Fruit fly (Drosophila melanogaster) whole organism, embryonic: ENCODE results near the gene CG31288.

Experiments
- Atf-2 ChIP-seq: fragments of 200-800 bp; sonication (Bioruptor generic); optimal IDR thresholded peaks from 2 replicates; lab custom pipeline; 2016; ENCODE audit warnings: missing biosample characterization, missing genetic modification characterization
- BEAF-32 ChIP-seq: fragments of 200-800 bp; sonication (Bioruptor generic); optimal IDR thresholded peaks from 3 replicates; lab custom pipeline; 2017; ENCODE audit warnings: missing biosample characterization, missing genetic modification characterization, mild to moderate bottlenecking, moderate library complexity, missing genetic modification reagents
- CG1024 ChIP-seq: fragments of 200-800 bp; sonication (Bioruptor generic); IDR thresholded peaks from 2 replicates; pipeline ENCODE4 v1.3.6; 2022; ENCODE audit warnings: missing biosample characterization, missing genetic modification characterization
- CG10431 ChIP-seq: fragments of 200-800 bp; sonication (Bioruptor generic); optimal IDR thresholded peaks from 3 replicates; lab custom pipeline; 2018; ENCODE audit warnings: missing biosample characterization, mild to moderate bottlenecking, missing genetic modification characterization
- CG13775 ChIP-seq: fragments of 200-800 bp; sonication (Bioruptor generic); optimal IDR thresholded peaks from 3 replicates; lab custom pipeline; 2017; ENCODE audit warnings: missing biosample characterization, mild to moderate bottlenecking, missing genetic modification characterization
- CG14441 ChIP-seq: fragments of 200-800 bp; sonication (Bioruptor generic); IDR thresholded peaks from 2 replicates; pipeline ENCODE4 v1.3.6; 2022; ENCODE audit warnings: missing biosample characterization, missing genetic modification characterization
- CG17802 ChIP-seq: fragments of 200-800 bp; sonication (Bioruptor generic); optimal IDR thresholded peaks from 2 replicates; lab custom pipeline; 2018; ENCODE audit warnings: missing biosample characterization, mild to moderate bottlenecking, missing genetic modification characterization, moderate library complexity
- CG31224 ChIP-seq: fragments of 200-800 bp; sonication (Bioruptor generic); IDR thresholded peaks from 2 replicates; pipeline ENCODE4 v1.3.6; 2022; ENCODE audit warnings: missing biosample characterization, missing genetic modification characterization
- CG33213 ChIP-seq: fragments of 200-800 bp; sonication (Bioruptor generic); optimal IDR thresholded peaks from 3 replicates; lab custom pipeline; 2016; ENCODE audit warnings: missing biosample characterization, missing genetic modification characterization
- CG3995 ChIP-seq: fragments of 200-800 bp; sonication (Bioruptor generic); optimal IDR thresholded peaks from 3 replicates; lab custom pipeline; 2016; ENCODE audit warnings: missing biosample characterization, missing genetic modification characterization
- CG4617 ChIP-seq: fragments of 200-800 bp; sonication (Bioruptor generic); optimal IDR thresholded peaks from 3 replicates; lab custom pipeline; 2016; ENCODE audit warnings: missing biosample characterization, missing genetic modification characterization, borderline replicate concordance
- CG6254 ChIP-seq: fragments of 200-800 bp; sonication (Bioruptor generic); optimal IDR thresholded peaks from 3 replicates; lab custom pipeline; 2017; ENCODE audit warnings: mild to moderate bottlenecking, missing biosample characterization, missing genetic modification reagents, missing genetic modification characterization
- CG6683 ChIP-seq: fragments of 200-800 bp; sonication (Bioruptor generic); optimal IDR thresholded peaks from 2 replicates; lab custom pipeline; 2017; ENCODE audit warnings: missing biosample characterization, mild to moderate bottlenecking, missing genetic modification characterization, missing genetic modification reagents
- CG7963 ChIP-seq: fragments of 200-800 bp; sonication (Bioruptor generic); IDR thresholded peaks from 3 replicates; pipeline ENCODE4 v1.3.6; 2022; ENCODE audit warnings: missing biosample characterization, missing genetic modification characterization; ENCODE audit not compliant: partially characterized antibody
- CG9437 ChIP-seq: fragments of 200-800 bp; sonication (Bioruptor generic); optimal IDR thresholded peaks from 2 replicates; lab custom pipeline; 2018; ENCODE audit warnings: missing biosample characterization, mild to moderate bottlenecking, missing genetic modification characterization
- CoRest ChIP-seq: fragments of 200-800 bp; sonication (Bioruptor generic); optimal IDR thresholded peaks from 3 replicates; lab custom pipeline; 2018; ENCODE audit warnings: missing biosample characterization, mild to moderate bottlenecking, missing genetic modification characterization, moderate library complexity
- Dip2 ChIP-seq: fragments of 200-800 bp; sonication (Bioruptor generic); IDR thresholded peaks from 2 replicates; pipeline ENCODE4 v1.3.6; 2022; ENCODE audit warnings: missing biosample characterization, missing genetic modification characterization
- Dp ChIP-seq: fragments of 200-800 bp; sonication (Bioruptor generic); optimal IDR thresholded peaks from 2 replicates; lab custom pipeline; 2018; ENCODE audit warnings: missing biosample characterization, mild to moderate bottlenecking, missing genetic modification characterization, moderate library complexity
- Drgx ChIP-seq: fragments of 200-800 bp; sonication (Bioruptor generic); IDR thresholded peaks from 2 replicates; pipeline ENCODE4 v1.3.6; 2022; ENCODE audit warnings: missing biosample characterization, missing genetic modification characterization
- Ets97D ChIP-seq: fragments of 200-800 bp; sonication (Bioruptor generic); optimal IDR thresholded peaks from 3 replicates; lab custom pipeline; 2016; ENCODE audit warnings: missing biosample characterization, missing genetic modification characterization
- HmgZ ChIP-seq: fragments of 200-800 bp; sonication (Bioruptor generic); optimal IDR thresholded peaks from 2 replicates; lab custom pipeline; 2018; ENCODE audit warnings: missing biosample characterization, mild to moderate bottlenecking, missing genetic modification characterization
- MESR4 ChIP-seq: fragments of 200-800 bp; sonication (Bioruptor generic); optimal IDR thresholded peaks from 2 replicates; lab custom pipeline; 2018; ENCODE audit warnings: missing biosample characterization, mild to moderate bottlenecking, missing genetic modification characterization, moderate library complexity
- Nf-YB ChIP-seq: fragments of 200-800 bp; sonication (Bioruptor generic); optimal IDR thresholded peaks from 3 replicates; lab custom pipeline; 2019; ENCODE audit warnings: missing biosample characterization, mild to moderate bottlenecking, missing genetic modification characterization, moderate library complexity
- NfI ChIP-seq: fragments of 200-800 bp; sonication (Bioruptor generic); optimal IDR thresholded peaks from 3 replicates; lab custom pipeline; 2018; ENCODE audit warnings: missing biosample characterization, mild to moderate bottlenecking, missing genetic modification characterization, moderate library complexity
- Opbp ChIP-seq: fragments of 200-800 bp; sonication (Bioruptor generic); IDR thresholded peaks from 3 replicates; pipeline ENCODE4 v1.3.6; 2022; ENCODE audit warnings: missing biosample characterization, missing genetic modification characterization; ENCODE audit not compliant: partially characterized antibody
- Pdp1 ChIP-seq, 2 experiments: fragments of 200-800 bp; sonication (Bioruptor generic); optimal IDR thresholded peaks; 3 replicates each; lab custom pipeline; 2016; ENCODE audit warnings: missing biosample characterization in 2 of 2, missing genetic modification characterization in 2 of 2, mild to moderate bottlenecking in 1 of 2, moderate library complexity in 1 of 2
- Side ChIP-seq: fragments of 200-800 bp; sonication (Bioruptor generic); optimal IDR thresholded peaks from 2 replicates; lab custom pipeline; 2016; ENCODE audit warnings: missing biosample characterization, missing genetic modification characterization
- Six4 ChIP-seq: fragments of 200-800 bp; sonication (Bioruptor generic); optimal IDR thresholded peaks from 2 replicates; lab custom pipeline; 2016; ENCODE audit warnings: missing biosample characterization, missing genetic modification characterization
- ab ChIP-seq: fragments of 200-800 bp; sonication (Bioruptor generic); optimal IDR thresholded peaks from 2 replicates; lab custom pipeline; 2016; ENCODE audit warnings: missing biosample characterization, missing genetic modification characterization
- abd-A ChIP-seq: fragments of 200-800 bp; sonication (Bioruptor generic); optimal IDR thresholded peaks from 3 replicates; lab custom pipeline; 2019; ENCODE audit warnings: missing biosample characterization, mild to moderate bottlenecking, missing genetic modification characterization, moderate library complexity
- ac ChIP-seq: fragments of 200-800 bp; sonication (Bioruptor generic); optimal IDR thresholded peaks from 3 replicates; lab custom pipeline; 2017; ENCODE audit warnings: missing biosample characterization, mild to moderate bottlenecking, missing genetic modification characterization
- az2 ChIP-seq: fragments of 200-800 bp; sonication (Bioruptor generic); optimal IDR thresholded peaks from 3 replicates; lab custom pipeline; 2016; ENCODE audit warnings: missing biosample characterization, missing genetic modification characterization
- bsh ChIP-seq, 2 experiments: fragments of 200-800 bp; sonication (Bioruptor generic); optimal IDR thresholded peaks; 2 replicates each; lab custom pipeline; 2017 to 2018; ENCODE audit warnings: mild to moderate bottlenecking in 2 of 2, missing biosample characterization in 2 of 2, missing genetic modification characterization in 2 of 2, moderate library complexity in 1 of 2
- cas ChIP-seq: fragments of 200-800 bp; sonication (Bioruptor generic); IDR thresholded peaks from 2 replicates; pipeline ENCODE4 v1.3.6; 2022; ENCODE audit warnings: missing biosample characterization, missing genetic modification characterization
- cwo ChIP-seq: fragments of 200-800 bp; sonication (Bioruptor generic); optimal IDR thresholded peaks from 3 replicates; lab custom pipeline; 2017; ENCODE audit warnings: missing biosample characterization, missing genetic modification characterization, mild to moderate bottlenecking, moderate library complexity, missing genetic modification reagents
- dati ChIP-seq: fragments of 200-800 bp; sonication (Bioruptor generic); IDR thresholded peaks from 2 replicates; pipeline ENCODE4 v1.3.6; 2022; ENCODE audit warnings: missing biosample characterization, missing genetic modification characterization
- dpn ChIP-seq, 2 experiments: fragments of 200-800 bp; sonication (Bioruptor generic); optimal IDR thresholded peaks; 3 replicates each; lab custom pipeline; 2016; ENCODE audit warnings: missing biosample characterization in 2 of 2, missing genetic modification characterization in 2 of 2
- fd102C ChIP-seq: fragments of 200-800 bp; sonication (Bioruptor generic); optimal IDR thresholded peaks from 2 replicates; lab custom pipeline; 2018; ENCODE audit warnings: missing biosample characterization, mild to moderate bottlenecking, missing genetic modification characterization, moderate library complexity
- grn ChIP-seq: fragments of 200-800 bp; sonication (Bioruptor generic); optimal IDR thresholded peaks from 3 replicates; lab custom pipeline; 2017; ENCODE audit warnings: missing biosample characterization, missing genetic modification characterization
- gro ChIP-seq: fragments of 200-800 bp; sonication (Bioruptor generic); optimal IDR thresholded peaks from 2 replicates; lab custom pipeline; 2016; ENCODE audit warnings: missing biosample characterization, missing genetic modification characterization
- ind ChIP-seq: fragments of 200-800 bp; sonication (Bioruptor generic); optimal IDR thresholded peaks from 3 replicates; lab custom pipeline; 2016; ENCODE audit warnings: missing biosample characterization, missing genetic modification characterization
- kay ChIP-seq: fragments of 200-800 bp; sonication (Bioruptor generic); optimal IDR thresholded peaks from 2 replicates; lab custom pipeline; 2016; ENCODE audit warnings: missing biosample characterization, missing genetic modification characterization
- pb ChIP-seq: fragments of 200-800 bp; sonication (Bioruptor generic); optimal IDR thresholded peaks from 3 replicates; lab custom pipeline; 2016; ENCODE audit warnings: missing biosample characterization, missing genetic modification characterization
- phol ChIP-seq: fragments of 200-800 bp; sonication (Bioruptor generic); optimal IDR thresholded peaks from 3 replicates; lab custom pipeline; 2018; ENCODE audit warnings: missing biosample characterization, mild to moderate bottlenecking, missing genetic modification characterization, moderate library complexity
- pzg ChIP-seq: fragments of 200-800 bp; sonication (Bioruptor generic); optimal IDR thresholded peaks from 3 replicates; lab custom pipeline; 2018; ENCODE audit warnings: missing biosample characterization, mild to moderate bottlenecking, missing genetic modification characterization, moderate library complexity
- schlank ChIP-seq: fragments of 200-800 bp; sonication (Bioruptor generic); optimal IDR thresholded peaks from 2 replicates; lab custom pipeline; 2018; ENCODE audit warnings: missing biosample characterization, mild to moderate bottlenecking, missing genetic modification characterization
- ssp ChIP-seq: fragments of 200-800 bp; sonication (Bioruptor generic); IDR thresholded peaks from 2 replicates; pipeline ENCODE4 v1.3.6; 2022; ENCODE audit warnings: missing biosample characterization, missing genetic modification characterization
- tx ChIP-seq: fragments of 200-800 bp; sonication (Bioruptor generic); optimal IDR thresholded peaks from 2 replicates; lab custom pipeline; 2016; ENCODE audit warnings: missing biosample characterization, missing genetic modification characterization
- zen ChIP-seq: fragments of 200-800 bp; sonication (Bioruptor generic); optimal IDR thresholded peaks from 3 replicates; lab custom pipeline; 2018; ENCODE audit warnings: missing biosample characterization, mild to moderate bottlenecking, missing genetic modification characterization, moderate library complexity
- zfh1 ChIP-seq: fragments of 200-800 bp; sonication (Bioruptor generic); IDR thresholded peaks from 3 replicates; pipeline ENCODE4 v1.3.6; 2022; ENCODE audit warnings: missing biosample characterization, missing genetic modification characterization

CG31288 gene

DNA sequence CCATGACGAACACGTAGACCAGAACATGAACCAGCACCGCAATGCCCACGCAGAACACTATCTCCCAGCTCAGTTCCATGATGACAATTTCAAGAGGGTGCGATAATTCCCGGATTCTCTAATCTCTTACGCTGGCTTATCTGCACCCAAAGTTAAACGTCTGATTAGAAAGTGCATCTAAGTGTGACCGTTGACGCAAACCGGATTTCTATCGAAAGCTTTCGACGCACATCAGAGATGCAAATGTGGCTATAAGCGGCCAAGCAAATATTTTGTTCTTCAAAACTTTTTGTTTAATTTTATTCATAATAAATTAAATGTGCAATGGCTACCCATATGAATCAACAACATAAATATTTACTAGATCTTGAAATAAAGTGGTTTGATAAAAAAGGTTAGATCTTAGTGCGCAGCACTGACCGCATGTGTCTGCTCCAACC lies 37.0 kb downstream of the CG31288 start, which contains the start of the genes Kdsr and CG11858 (continued):
- TF ChIP-seq CG7963 (GFP tag; lab: Robert Waterston, UW) (no peak), grn (GFP tag; lab: Kevin White, UChicago) (peak; percentile 73), Dip2 (GFP tag; lab: Robert Waterston, UW) (no peak), ab (GFP tag; lab: Kevin White, UChicago) (no peak), ind (GFP tag; lab: Kevin White, UChicago) (peak; percentile 66), phol (tag; lab: Kevin White, UChicago) (peak; percentile 75), CG6254 (GFP tag; lab: Kevin White, UChicago) (no peak), Drgx (GFP tag; lab: Robert Waterston, UW) (peak; percentile 52), Opbp (no peak), NfI (GFP tag; lab: Kevin White, UChicago) (peak; percentile 40), CG33213 (GFP tag; lab: Kevin White, UChicago) (peak; percentile 51), CoRest (tag; lab: Kevin White, UChicago) (peak; percentile 71), pzg (GFP tag; lab: Kevin White, UChicago) (peak; percentile 61), Ets97D (peak; percentile 71), cas (GFP tag; lab: Robert Waterston, UW) (peak; percentile 52; the same call in 1 of the 2 replicates), bsh (GFP tag; optimal IDR thresholded peaks at IDR 0.05; lab: Kevin White, UChicago) (peak in 1 of 2 experiments; percentile 68), HmgZ (peak; percentile 79), az2 (peak; percentile 52), CG17802 (tag; lab: Kevin White, UChicago) (peak; percentile 45), Pdp1 (GFP tag; optimal IDR thresholded peaks at IDR 0.05; lab: Kevin White, UChicago) (peak; percentile 63 to 70), Side (GFP tag; lab: Kevin White, UChicago) (peak; percentile 3), CG31224 (GFP tag; lab: Robert Waterston, UW) (peak; percentile 42; the same call in 1 of the 2 replicates), Six4 (GFP tag; lab: Kevin White, UChicago) (no peak), zen (tag; lab: Kevin White, UChicago) (peak; percentile 51), CG9437 (peak; percentile 11), CG4617 (GFP tag; lab: Kevin White, UChicago) (peak; percentile 30), CG1024 (GFP tag; lab: Robert Waterston, UW) (no peak), CG14441 (GFP tag; lab: Robert Waterston, UW) (peak; percentile 72), BEAF-32 (GFP tag; lab: Kevin White, UChicago) (peak; percentile 52), CG6683 (GFP tag; lab: Kevin White, UChicago) (peak; percentile 32), cwo (GFP tag; lab: Kevin White, UChicago) (peak; percentile 12), CG13775 (GFP tag; lab: Kevin White, UChicago) (peak; percentile 73), fd102C (GFP tag; lab: Kevin White, UChicago) (no peak), abd-A (tag; lab: Kevin White, UChicago) (no peak), kay (GFP tag; lab: Kevin White, UChicago) (peak; percentile 35), Atf-2 (GFP tag; lab: Kevin White, UChicago) (no peak), zfh1 (GFP tag; lab: Robert Waterston, UW) (peak; percentile 77), CG3995 (peak; percentile 4), schlank (tag; lab: Kevin White, UChicago) (no peak), MESR4 (peak; percentile 43), ssp (peak; percentile 72), gro (GFP tag; lab: Kevin White, UChicago) (peak; percentile 58), dpn (GFP tag; optimal IDR thresholded peaks at IDR 0.05; lab: Kevin White, UChicago) (peak; percentile 56 to 57), Nf-YB (GFP tag; lab: Kevin White, UChicago) (peak; percentile 5), CG10431 (GFP tag; lab: Kevin White, UChicago) (no peak), ac (GFP tag; lab: Kevin White, UChicago) (no peak), Dp (peak; percentile 11), dati (GFP tag; lab: Robert Waterston, UW) (no peak), pb (GFP tag; lab: Kevin White, UChicago) (peak; percentile 3), tx (peak; percentile 26)
